Fruit fly (Drosophila melanogaster): ENCODE measurements around the gene CG6664.
A peak's percentile ranks its signal among the peaks of the same experiment; 100 is the strongest.

DNA sequence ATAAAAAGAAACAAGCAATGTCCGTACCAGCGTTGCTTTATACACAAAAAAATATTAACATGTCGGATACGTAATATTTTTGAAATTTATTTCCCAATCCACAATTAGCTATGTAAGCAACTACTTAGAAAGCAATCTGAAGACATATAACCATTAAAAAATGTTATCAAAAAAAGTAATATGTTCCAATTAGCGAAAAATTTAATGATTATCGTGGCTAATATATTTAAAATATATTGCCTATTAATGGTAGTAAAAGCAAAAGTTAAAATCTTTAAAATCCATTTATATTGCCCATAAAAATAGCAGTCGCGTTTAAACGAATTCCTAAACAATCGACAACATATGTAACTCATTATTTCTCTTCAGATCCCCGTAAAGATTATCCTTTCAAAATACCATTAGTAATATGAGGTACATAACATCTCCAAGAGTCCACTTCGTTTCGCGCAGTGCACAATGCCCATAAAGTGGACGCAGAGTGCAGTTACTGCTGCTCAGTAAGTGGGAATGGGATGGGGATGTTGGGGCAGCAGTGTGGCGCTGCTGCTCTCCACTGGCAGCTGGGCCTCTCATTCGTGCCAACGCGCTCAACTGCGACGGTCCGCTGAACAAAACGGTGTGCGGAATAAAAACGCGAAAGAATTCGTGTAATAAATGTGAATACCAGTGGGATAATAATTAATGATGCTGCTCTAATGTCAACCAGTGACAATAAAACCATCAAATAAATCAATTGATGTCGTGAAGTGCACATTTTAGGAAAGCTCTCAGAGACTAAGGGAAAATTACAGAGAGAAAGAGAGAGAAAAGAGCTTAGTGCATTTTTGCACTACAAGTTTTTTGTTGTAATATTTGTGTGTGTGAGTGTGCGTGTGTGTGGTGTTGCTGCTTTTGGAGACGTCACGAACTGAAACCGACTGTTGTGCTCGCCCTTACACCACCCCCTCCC, 29.6 kb downstream of the CG6664 start:
- peak; percentile 63 for TF ChIP-seq EcR (GFP tag; optimal IDR thresholded peaks at IDR 0.05)
- TF ChIP-seq rn (GFP tag; IDR thresholded peaks at IDR 0.05) = peak; percentile 57; the same call in 1 of the 2 replicates
- TF ChIP-seq Pif1B (GFP tag; optimal IDR thresholded peaks at IDR 0.05) = peak; percentile 70
- no peak for TF ChIP-seq CG12605 (GFP tag; IDR thresholded peaks at IDR 0.05)
- peak; percentile 48 for TF ChIP-seq D1 (tag; optimal IDR thresholded peaks at IDR 0.05)
- peak; percentile 78 for TF ChIP-seq fd96Ca (GFP tag; IDR thresholded peaks at IDR 0.05)
- TF ChIP-seq CG14655 (GFP tag; optimal IDR thresholded peaks at IDR 0.05) = peak; percentile 89
- TF ChIP-seq Snoo (tag; optimal IDR thresholded peaks at IDR 0.05) = peak; percentile 73
- peak; percentile 60 for TF ChIP-seq CG34367 (tag; optimal IDR thresholded peaks at IDR 0.05)
- peak; percentile 82 for TF ChIP-seq CG8159 (tag; optimal IDR thresholded peaks at IDR 0.05)
- TF ChIP-seq CG9948 (tag; optimal IDR thresholded peaks at IDR 0.05) = peak; percentile 71

All from whole organism, pupa.